Worm (Caenorhabditis elegans) whole organism, mixed stage, embryonic: ENCODE measurements around the gene nfya-1.

ENCODE experiments used
- M03D4.4 ChIP-seq: sonication (generic microtip); optimal IDR thresholded peaks from 2 replicates; lab custom pipeline; 2017; ENCODE audit warnings: mild to moderate bottlenecking, missing genetic modification characterization, missing compliant biosample characterization
- bed-3 ChIP-seq: fragments of 200-800 bp; sonication (Bioruptor generic); optimal IDR thresholded peaks from 3 replicates; lab custom pipeline; 2018; ENCODE audit warnings: mild to moderate bottlenecking, missing genetic modification characterization, moderate library complexity, missing compliant biosample characterization
- blmp-1 ChIP-seq: fragments of 150-350 bp; optimal IDR thresholded peaks from 2 replicates; lab custom pipeline; 2014; ENCODE audit warnings: missing biosample characterization, missing genetic modification characterization
- ceh-39 ChIP-seq: fragments of 150-350 bp; optimal IDR thresholded peaks from 2 replicates; lab custom pipeline; 2014; ENCODE audit warnings: missing biosample characterization, missing genetic modification characterization
- ceh-43 ChIP-seq: fragments of 200-800 bp; sonication (Bioruptor generic); optimal IDR thresholded peaks from 2 replicates; lab custom pipeline; 2018; ENCODE audit warnings: mild to moderate bottlenecking, missing genetic modification characterization, moderate library complexity, missing compliant biosample characterization
- ceh-83 ChIP-seq: fragments of 200-800 bp; sonication (Bioruptor generic); optimal IDR thresholded peaks from 2 replicates; lab custom pipeline; 2018; ENCODE audit warnings: mild to moderate bottlenecking, missing genetic modification characterization, missing compliant biosample characterization
- ces-1 ChIP-seq: fragments of 150-350 bp; optimal IDR thresholded peaks from 2 replicates; lab custom pipeline; 2014; ENCODE audit warnings: missing biosample characterization, missing genetic modification reagents, missing genetic modification characterization
- drap-1 ChIP-seq: fragments of 200-800 bp; sonication (Bioruptor generic); optimal IDR thresholded peaks from 3 replicates; lab custom pipeline; 2018; ENCODE audit warnings: mild to moderate bottlenecking, missing genetic modification characterization, missing compliant biosample characterization
- elt-1 ChIP-seq: sonication (generic microtip); optimal IDR thresholded peaks from 2 replicates; lab custom pipeline; 2017; ENCODE audit warnings: missing genetic modification characterization, mild to moderate bottlenecking, missing compliant biosample characterization, antibody characterized with exemption, moderate library complexity, borderline replicate concordance; ENCODE audit not compliant: insufficient read depth
- elt-3 ChIP-seq: fragments of 150-350 bp; optimal IDR thresholded peaks from 2 replicates; lab custom pipeline; 2014; ENCODE audit warnings: missing biosample characterization, missing genetic modification characterization
- flh-1 ChIP-seq: fragments of 200-800 bp; sonication (Bioruptor generic); optimal IDR thresholded peaks from 2 replicates; lab custom pipeline; 2018; ENCODE audit warnings: mild to moderate bottlenecking, missing genetic modification characterization, moderate library complexity, missing compliant biosample characterization
- ham-2 ChIP-seq: fragments of 200-800 bp; sonication (Bioruptor generic); optimal IDR thresholded peaks from 2 replicates; lab custom pipeline; 2018; ENCODE audit warnings: mild to moderate bottlenecking, missing genetic modification characterization, missing compliant biosample characterization
- hlh-1 ChIP-seq: fragments of 150-350 bp; optimal IDR thresholded peaks from 2 replicates; lab custom pipeline; 2014; ENCODE audit warnings: missing biosample characterization, missing genetic modification reagents, missing genetic modification characterization
- lin-32 ChIP-seq: fragments of 200-800 bp; sonication (Bioruptor generic); optimal IDR thresholded peaks from 2 replicates; lab custom pipeline; 2018; ENCODE audit warnings: mild to moderate bottlenecking, missing genetic modification characterization, missing compliant biosample characterization
- lsy-2 ChIP-seq: fragments of 150-350 bp; optimal IDR thresholded peaks from 2 replicates; lab custom pipeline; 2014; ENCODE audit warnings: missing biosample characterization, missing genetic modification characterization
- mab-5 ChIP-seq: fragments of 150-350 bp; optimal IDR thresholded peaks from 2 replicates; lab custom pipeline; 2014; ENCODE audit warnings: missing biosample characterization, missing genetic modification characterization
- mep-1 ChIP-seq: fragments of 150-350 bp; optimal IDR thresholded peaks from 2 replicates; lab custom pipeline; 2017; ENCODE audit warnings: missing biosample characterization, missing genetic modification reagents, missing genetic modification characterization, inconsistent platforms
- mls-2 ChIP-seq: sonication (generic microtip); optimal IDR thresholded peaks from 2 replicates; lab custom pipeline; 2016; ENCODE audit warnings: mild to moderate bottlenecking, missing genetic modification characterization, moderate library complexity, missing compliant biosample characterization
- nhr-12 ChIP-seq: fragments of 150-350 bp; optimal IDR thresholded peaks from 2 replicates; lab custom pipeline; 2014; ENCODE audit warnings: missing biosample characterization, missing genetic modification characterization
- nhr-2 ChIP-seq: fragments of 150-350 bp; optimal IDR thresholded peaks from 2 replicates; lab custom pipeline; 2014; ENCODE audit warnings: missing biosample characterization, missing genetic modification characterization
- nhr-28 ChIP-seq: fragments of 150-350 bp; optimal IDR thresholded peaks from 2 replicates; lab custom pipeline; 2014; ENCODE audit warnings: missing biosample characterization, missing genetic modification characterization
- nhr-76 ChIP-seq: sonication (generic microtip); optimal IDR thresholded peaks from 2 replicates; lab custom pipeline; 2017; ENCODE audit warnings: missing biosample characterization, missing genetic modification characterization
- pha-4 ChIP-seq: fragments of 150-350 bp; optimal IDR thresholded peaks from 2 replicates; lab custom pipeline; 2018; ENCODE audit warnings: missing biosample characterization, missing genetic modification reagents, missing genetic modification characterization
- sem-2 ChIP-seq: fragments of 200-800 bp; sonication (Bioruptor generic); optimal IDR thresholded peaks from 2 replicates; lab custom pipeline; 2018; ENCODE audit warnings: mild to moderate bottlenecking, missing genetic modification characterization, missing compliant biosample characterization
- snpc-4 ChIP-seq: fragments of 150-350 bp; optimal IDR thresholded peaks from 2 replicates; lab custom pipeline; 2014; ENCODE audit warnings: missing biosample characterization, missing genetic modification characterization
- tbx-8 ChIP-seq: fragments of 200-800 bp; sonication (Bioruptor generic); optimal IDR thresholded peaks from 2 replicates; lab custom pipeline; 2018; ENCODE audit warnings: mild to moderate bottlenecking, missing genetic modification characterization, moderate library complexity, missing compliant biosample characterization
- unc-120 ChIP-seq: sonication (generic microtip); optimal IDR thresholded peaks from 2 replicates; lab custom pipeline; 2017; ENCODE audit warnings: missing genetic modification characterization, missing compliant biosample characterization; ENCODE audit not compliant: poor library complexity, severe bottlenecking
- unc-39 ChIP-seq: fragments of 150-350 bp; optimal IDR thresholded peaks from 2 replicates; lab custom pipeline; 2014; ENCODE audit warnings: missing biosample characterization, missing genetic modification characterization
- unc-62 ChIP-seq: fragments of 150-350 bp; optimal IDR thresholded peaks from 2 replicates; lab custom pipeline; 2014; ENCODE audit warnings: missing biosample characterization, missing genetic modification reagents, missing genetic modification characterization
- zip-8 ChIP-seq: fragments of 150-350 bp; optimal IDR thresholded peaks from 2 replicates; lab custom pipeline; 2014; ENCODE audit warnings: missing biosample characterization, missing genetic modification characterization
- ztf-11 ChIP-seq: fragments of 150-350 bp; optimal IDR thresholded peaks from 2 replicates; lab custom pipeline; 2014; ENCODE audit warnings: missing biosample characterization, missing genetic modification characterization

Gene nfya-1

DNA sequence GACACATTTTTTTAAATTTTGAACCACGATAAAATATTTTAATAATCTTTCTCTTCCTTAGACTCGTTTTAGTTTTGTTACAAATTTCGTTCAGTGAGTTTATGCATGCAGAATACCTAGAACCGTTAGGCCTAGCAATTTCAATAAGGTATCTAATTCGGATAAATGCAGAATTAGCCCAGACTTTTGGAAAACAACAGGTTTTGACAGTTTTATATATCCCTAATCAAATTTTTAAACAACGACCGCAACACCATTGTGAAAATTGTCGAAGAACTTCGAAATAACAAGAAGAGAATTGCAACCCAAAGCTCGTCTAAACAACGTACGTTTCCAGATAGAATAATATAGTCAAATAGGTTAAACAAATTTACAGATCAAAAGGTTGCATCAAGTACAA is 28.6 kb downstream of the nfya-1 start, which contains the start of gene Y62H9A.16:
Y62H9A.16 (plus strand) TSS at position 301 of the 400 bp plus-strand sequence.
- TF ChIP-seq nhr-76 (tag; lab: Kevin White, UChicago), result no peak
- no peak for TF ChIP-seq ceh-83
- no peak for TF ChIP-seq lsy-2 (tag; lab: Kevin White, UChicago)
- TF ChIP-seq unc-120, result no peak
- TF ChIP-seq blmp-1 (tag; lab: Kevin White, UChicago), result no peak
- TF ChIP-seq ztf-11 (tag; lab: Kevin White, UChicago), result no peak
- TF ChIP-seq flh-1 (GFP tag; lab: Kevin White, UChicago), result no peak
- TF ChIP-seq mls-2 (tag; lab: Kevin White, UChicago), result no peak
- no peak for TF ChIP-seq zip-8 (tag; lab: Kevin White, UChicago)
- TF ChIP-seq nhr-28 (tag; lab: Kevin White, UChicago), result no peak
- no peak for TF ChIP-seq elt-1 (tag; lab: Kevin White, UChicago)
- no peak for TF ChIP-seq snpc-4 (tag; lab: Kevin White, UChicago)
- TF ChIP-seq tbx-8, result no peak
- no peak for TF ChIP-seq mab-5 (tag; lab: Kevin White, UChicago)
- TF ChIP-seq drap-1, result no peak
- no peak for TF ChIP-seq unc-62 (GFP tag; lab: Kevin White, UChicago)
- no peak for TF ChIP-seq unc-39 (tag; lab: Kevin White, UChicago)
- no peak for TF ChIP-seq lin-32 (GFP tag; lab: Kevin White, UChicago)
- no peak for TF ChIP-seq ceh-43 (GFP tag; lab: Kevin White, UChicago)

DNA sequence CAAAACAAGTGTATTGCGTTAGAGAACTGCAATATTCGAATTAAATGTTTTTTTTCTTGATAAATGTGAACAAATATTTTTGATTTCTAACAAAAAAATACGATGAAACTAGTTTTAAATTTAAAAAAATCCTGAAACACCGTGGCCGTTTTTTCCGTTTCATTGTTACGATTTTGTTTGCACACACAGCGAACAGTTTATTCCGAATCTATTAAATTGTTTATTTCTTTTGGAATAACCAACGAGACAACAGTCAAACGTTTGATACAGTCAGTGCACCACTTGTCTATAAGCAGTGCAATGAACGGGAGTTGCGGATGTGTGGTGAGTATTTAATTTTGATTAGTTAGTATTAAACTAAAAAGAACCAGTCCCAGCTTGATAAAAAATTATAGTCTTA is 29.9 kb downstream of the nfya-1 start, which contains the start of gene Y62H9A.13:
Y62H9A.13 (plus strand) TSS at position 301 of the 400 bp plus-strand sequence.
- TF ChIP-seq ham-2 (GFP tag; lab: Kevin White, UChicago) (no peak), blmp-1 (tag; lab: Kevin White, UChicago) (no peak), ceh-39 (tag; lab: Kevin White, UChicago) (no peak), lin-32 (GFP tag; lab: Kevin White, UChicago) (no peak), sem-2 (GFP tag; lab: Kevin White, UChicago) (no peak), ceh-43 (GFP tag; lab: Kevin White, UChicago) (no peak), pha-4 (tag; lab: Kevin White, UChicago) (no peak), mab-5 (tag; lab: Kevin White, UChicago) (no peak)

DNA sequence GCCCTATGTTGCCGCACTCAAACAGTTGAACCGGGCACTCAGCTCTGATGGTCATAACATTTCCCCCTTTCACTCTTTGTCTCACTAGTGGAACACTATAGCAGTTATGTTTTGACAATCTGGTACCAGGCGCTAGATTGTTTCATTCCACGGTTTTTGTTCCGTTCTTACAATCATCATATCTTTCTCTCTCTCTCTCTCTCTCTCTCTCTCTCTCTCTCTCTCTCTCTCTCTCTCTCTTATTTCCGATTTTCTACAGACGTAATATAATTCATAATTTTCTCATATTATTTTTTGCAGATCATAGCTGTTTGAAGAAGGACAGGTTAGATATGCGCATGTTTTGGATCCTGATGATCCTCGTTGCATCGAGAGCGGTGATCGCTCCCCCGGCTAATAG is 32.8 kb downstream of the nfya-1 start, which contains the start of gene Y62H9A.12:
Y62H9A.12 (plus strand) TSS at position 301 of the 400 bp plus-strand sequence.
- TF ChIP-seq mep-1 (tag; lab: Kevin White, UChicago) (no peak), sem-2 (GFP tag; lab: Kevin White, UChicago) (no peak), elt-3 (tag; lab: Kevin White, UChicago) (no peak), mls-2 (tag; lab: Kevin White, UChicago) (no peak), unc-120 (no peak), M03D4.4 (no peak), drap-1 (no peak), blmp-1 (tag; lab: Kevin White, UChicago) (no peak), zip-8 (tag; lab: Kevin White, UChicago) (no peak), pha-4 (tag; lab: Kevin White, UChicago) (no peak), elt-1 (tag; lab: Kevin White, UChicago) (no peak), nhr-2 (tag; lab: Kevin White, UChicago) (no peak), ceh-43 (GFP tag; lab: Kevin White, UChicago) (no peak), ces-1 (GFP tag; lab: Kevin White, UChicago) (no peak), ztf-11 (tag; lab: Kevin White, UChicago) (no peak), mab-5 (tag; lab: Kevin White, UChicago) (no peak), bed-3 (GFP tag; lab: Kevin White, UChicago) (no peak), flh-1 (GFP tag; lab: Kevin White, UChicago) (no peak), ceh-83 (no peak), hlh-1 (tag; lab: Kevin White, UChicago) (no peak)

DNA sequence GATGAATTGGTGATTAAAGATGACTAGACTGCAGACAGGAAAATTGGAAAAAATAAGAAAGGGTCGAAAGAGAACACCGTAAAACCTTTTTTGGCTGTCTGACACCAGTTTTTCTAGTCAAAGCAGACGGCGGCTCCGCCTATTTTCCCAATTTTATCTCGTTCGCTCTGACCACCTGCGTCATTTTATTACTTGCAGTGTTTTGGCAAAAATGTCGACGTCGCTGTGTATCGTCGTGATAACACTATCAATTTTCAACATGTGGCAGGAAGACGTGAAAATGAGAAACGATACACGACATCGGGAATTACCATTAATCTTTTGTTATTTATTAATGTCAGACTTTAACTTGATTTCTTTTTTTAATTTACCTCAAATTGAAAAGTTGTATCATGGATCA is 36.6 kb downstream of the nfya-1 start, which contains the start of gene Y62H9A.15:
Y62H9A.15 (minus strand) TSS at position 100 of the 400 bp plus-strand sequence.
- TF ChIP-seq snpc-4 (tag; lab: Kevin White, UChicago) (no peak), hlh-1 (tag; lab: Kevin White, UChicago) (no peak), flh-1 (GFP tag; lab: Kevin White, UChicago) (no peak), mab-5 (tag; lab: Kevin White, UChicago) (no peak), nhr-12 (tag; lab: Kevin White, UChicago) (no peak), pha-4 (tag; lab: Kevin White, UChicago) (no peak), tbx-8 (no peak)
- TF ChIP-seq, all 35 proteins: peak for 0
